Fruit fly (Drosophila melanogaster): ENCODE results near the gene Idgf1.

Idgf1 gene

dm6 chr2L:16487571-16488276, 42.6 kb downstream of the Idgf1 start, which contains the start of gene Nepl8 (continued):
- peak; percentile 30 for TF ChIP-seq CG15696 (tag; optimal IDR thresholded peaks at IDR 0.05)
- peak; percentile 83 for TF ChIP-seq HmgZ (tag; optimal IDR thresholded peaks at IDR 0.05)
- peak; percentile 3 for TF ChIP-seq Xbp1 (GFP tag; optimal IDR thresholded peaks at IDR 0.05)
- TF ChIP-seq CG18011 (GFP tag; optimal IDR thresholded peaks at IDR 0.05): peak; percentile 100
- peak; percentile 30 for TF ChIP-seq CG8089 (GFP tag; optimal IDR thresholded peaks at IDR 0.05)
- TF ChIP-seq Dref (GFP tag; IDR thresholded peaks at IDR 0.05): peak; percentile 48
- TF ChIP-seq HLH54F (GFP tag; optimal IDR thresholded peaks at IDR 0.05): peak; percentile 45
- TF ChIP-seq CG7745 (tag; optimal IDR thresholded peaks at IDR 0.05): no peak
- TF ChIP-seq tgo (GFP tag; IDR thresholded peaks at IDR 0.05): 0 out of 3 replicates have a peak, but pooled peaks have one; percentile 28
- TF ChIP-seq CG32772 (GFP tag; IDR thresholded peaks at IDR 0.05): peak; percentile 34; the same call in 1 of the 2 replicates
- peak; percentile 54 for TF ChIP-seq CG3995 (GFP tag; optimal IDR thresholded peaks at IDR 0.05)
- TF ChIP-seq Hey (tag; optimal IDR thresholded peaks at IDR 0.05): no peak
- TF ChIP-seq chm (GFP tag; IDR thresholded peaks at IDR 0.05): no peak
- TF ChIP-seq lov (optimal IDR thresholded peaks at IDR 0.05): no peak
- no peak for TF ChIP-seq lov (GFP tag; IDR thresholded peaks at IDR 0.05)
- TF ChIP-seq croc (GFP tag; conservative IDR thresholded peaks at IDR 0.05): no peak
- peak; percentile 47 for TF ChIP-seq odd (GFP tag; optimal IDR thresholded peaks at IDR 0.05)
- peak; percentile 20 for TF ChIP-seq ind (GFP tag; optimal IDR thresholded peaks at IDR 0.05)
- peak; percentile 48 for TF ChIP-seq Nf-YB (GFP tag; optimal IDR thresholded peaks at IDR 0.05)
- peak; percentile 33 for TF ChIP-seq CHES-1-like (GFP tag; optimal IDR thresholded peaks at IDR 0.05)
- no peak for TF ChIP-seq klu (GFP tag; IDR thresholded peaks at IDR 0.05)
- TF ChIP-seq TFAM (GFP tag; optimal IDR thresholded peaks at IDR 0.05): no peak
- TF ChIP-seq fd102C (GFP tag; optimal IDR thresholded peaks at IDR 0.05): peak; percentile 5
- TF ChIP-seq CG8944 (GFP tag; optimal IDR thresholded peaks at IDR 0.05): peak; percentile 58
- TF ChIP-seq wek (GFP tag; optimal IDR thresholded peaks at IDR 0.05): no peak
- peak; percentile 49 for TF ChIP-seq CG12659 (GFP tag; optimal IDR thresholded peaks at IDR 0.05)
- peak; percentile 19; the same call in 2 of the 3 replicates for TF ChIP-seq CG6791 (GFP tag; IDR thresholded peaks at IDR 0.05; ENCODE audit: partially characterized antibody)
- peak; percentile 37 for TF ChIP-seq zfh2 (GFP tag; optimal IDR thresholded peaks at IDR 0.05)
- 0 out of 2 replicates have a peak, but pooled peaks have one; percentile 17 for TF ChIP-seq ttk (GFP tag; IDR thresholded peaks at IDR 0.05)
- TF ChIP-seq CG2116 (GFP tag; optimal IDR thresholded peaks at IDR 0.05): no peak
- TF ChIP-seq MBD-R2 (GFP tag; IDR thresholded peaks at IDR 0.05): peak; percentile 45
- no peak for TF ChIP-seq CG18599 (GFP tag; optimal IDR thresholded peaks at IDR 0.05)
- TF ChIP-seq Rfx (GFP tag; IDR thresholded peaks at IDR 0.05): peak; percentile 69
- peak; percentile 11 for TF ChIP-seq CG18764 (GFP tag; optimal IDR thresholded peaks at IDR 0.05)
- 0 out of 3 replicates have a peak, but pooled peaks have one; percentile 11 for TF ChIP-seq CG17361 (GFP tag; IDR thresholded peaks at IDR 0.05)
- peak; percentile 33 for TF ChIP-seq CG9609 (GFP tag; optimal IDR thresholded peaks at IDR 0.05)
- TF ChIP-seq Hsf (GFP tag; optimal IDR thresholded peaks at IDR 0.05): peak; percentile 35
- TF ChIP-seq ERR (GFP tag; optimal IDR thresholded peaks at IDR 0.05): peak; percentile 2
- no peak for TF ChIP-seq seq (GFP tag; IDR thresholded peaks at IDR 0.05)
- TF ChIP-seq CG10462 (GFP tag; optimal IDR thresholded peaks at IDR 0.05): no peak
- TF ChIP-seq lola (GFP tag; optimal IDR thresholded peaks at IDR 0.05): peak in 1 of 3 experiments; percentile 16
- peak; percentile 60 for TF ChIP-seq Nf-YA (GFP tag; IDR thresholded peaks at IDR 0.05)
- TF ChIP-seq nau (GFP tag; optimal IDR thresholded peaks at IDR 0.05): no peak
- TF ChIP-seq lilli (GFP tag; optimal IDR thresholded peaks at IDR 0.05): peak; percentile 0
- no peak for TF ChIP-seq Hr78 (GFP tag; optimal IDR thresholded peaks at IDR 0.05)
- TF ChIP-seq ewg (GFP tag; optimal IDR thresholded peaks at IDR 0.05): peak; percentile 29
- peak; percentile 32 for TF ChIP-seq Dip3 (GFP tag; optimal IDR thresholded peaks at IDR 0.05)
- TF ChIP-seq slp2 (GFP tag; optimal IDR thresholded peaks at IDR 0.05): peak; percentile 23
- TF ChIP-seq CG17186 (GFP tag; optimal IDR thresholded peaks at IDR 0.05): peak; percentile 2
